Worm (Caenorhabditis elegans) whole organism, midembryonic: Measurements from ENCODE around the gene hot-3.

Experiments
- ref-1 ChIP-seq: fragments of 200-800 bp; sonication (Bioruptor generic); conservative IDR thresholded peaks from 2 replicates; pipeline ENCODE4 v1.3.6; 2022; ENCODE audit warnings: missing genetic modification reagents, missing genetic modification characterization, missing compliant biosample characterization
- ztf-29 ChIP-seq: fragments of 200-800 bp; sonication (Bioruptor generic); IDR thresholded peaks from 2 replicates; pipeline ENCODE4 v1.3.6; 2022; ENCODE audit warnings: missing genetic modification reagents, missing genetic modification characterization, missing compliant biosample characterization

DNA sequence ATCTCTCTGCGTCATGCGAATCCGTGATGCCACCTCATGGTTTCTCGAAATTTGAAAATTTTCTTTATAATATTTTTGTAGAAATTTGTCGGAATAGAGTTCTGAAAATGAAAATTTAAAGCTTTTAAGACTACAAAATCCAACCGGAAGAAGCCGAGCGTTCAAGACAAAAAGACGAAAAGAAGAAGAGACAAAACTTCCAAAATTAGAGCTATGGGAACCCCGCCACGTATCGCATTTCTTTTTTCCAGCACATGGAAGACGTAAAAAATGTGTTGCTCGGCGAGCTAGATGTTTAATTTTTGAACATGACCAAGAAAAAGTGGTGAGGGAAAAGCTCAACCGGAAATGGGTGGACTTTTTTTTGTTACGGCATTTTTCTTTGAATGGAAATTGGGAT, 29.8 kb downstream of the hot-3 start, which contains the start of gene W02B8.1:
- TF ChIP-seq ztf-29 (GFP tag; lab: Robert Waterston, UW) (no peak), ref-1 (GFP tag; lab: Robert Waterston, UW) (no peak)
